Worm (Caenorhabditis elegans) whole organism, midembryonic: ENCODE measurements around the gene K10G6.5.

Experiments
- T22C8.4 ChIP-seq: fragments of 200-800 bp; sonication (Bioruptor generic); IDR thresholded peaks from 2 replicates; pipeline ENCODE4 v1.3.6; 2022; ENCODE audit warnings: missing genetic modification characterization, missing compliant biosample characterization
- cog-1 ChIP-seq: sonication (generic microtip); optimal IDR thresholded peaks from 2 replicates; lab custom pipeline; 2016; ENCODE audit warnings: missing genetic modification characterization, missing compliant biosample characterization
- flt-1 ChIP-seq: fragments of 200-800 bp; sonication (Bioruptor generic); IDR thresholded peaks from 2 replicates; pipeline ENCODE4 v1.3.6; 2022; ENCODE audit warnings: missing genetic modification characterization, missing compliant biosample characterization
- klf-2 ChIP-seq: fragments of 200-800 bp; sonication (Bioruptor generic); conservative IDR thresholded peaks from 2 replicates; pipeline ENCODE4 v1.3.6; 2022; ENCODE audit warnings: missing genetic modification reagents, missing genetic modification characterization, missing compliant biosample characterization
- med-1 ChIP-seq: sonication (generic microtip); optimal IDR thresholded peaks from 2 replicates; lab custom pipeline; 2017; ENCODE audit warnings: missing genetic modification characterization, mild to moderate bottlenecking, missing compliant biosample characterization, antibody characterized with exemption, missing genetic modification reagents; ENCODE audit not compliant: insufficient read depth
- ref-1 ChIP-seq: fragments of 200-800 bp; sonication (Bioruptor generic); conservative IDR thresholded peaks from 2 replicates; pipeline ENCODE4 v1.3.6; 2022; ENCODE audit warnings: missing genetic modification reagents, missing genetic modification characterization, missing compliant biosample characterization
- tab-1 ChIP-seq: fragments of 200-800 bp; sonication (Bioruptor generic); IDR thresholded peaks from 2 replicates; pipeline ENCODE4 v1.3.6; 2022; ENCODE audit warnings: missing genetic modification characterization, missing compliant biosample characterization
- ztf-23 ChIP-seq: fragments of 200-800 bp; sonication (Bioruptor generic); IDR thresholded peaks from 2 replicates; pipeline ENCODE4 v1.3.6; 2022; ENCODE audit warnings: missing genetic modification reagents, missing genetic modification characterization, missing compliant biosample characterization
- ztf-29 ChIP-seq: fragments of 200-800 bp; sonication (Bioruptor generic); IDR thresholded peaks from 2 replicates; pipeline ENCODE4 v1.3.6; 2022; ENCODE audit warnings: missing genetic modification reagents, missing genetic modification characterization, missing compliant biosample characterization

Gene K10G6.5

DNA sequence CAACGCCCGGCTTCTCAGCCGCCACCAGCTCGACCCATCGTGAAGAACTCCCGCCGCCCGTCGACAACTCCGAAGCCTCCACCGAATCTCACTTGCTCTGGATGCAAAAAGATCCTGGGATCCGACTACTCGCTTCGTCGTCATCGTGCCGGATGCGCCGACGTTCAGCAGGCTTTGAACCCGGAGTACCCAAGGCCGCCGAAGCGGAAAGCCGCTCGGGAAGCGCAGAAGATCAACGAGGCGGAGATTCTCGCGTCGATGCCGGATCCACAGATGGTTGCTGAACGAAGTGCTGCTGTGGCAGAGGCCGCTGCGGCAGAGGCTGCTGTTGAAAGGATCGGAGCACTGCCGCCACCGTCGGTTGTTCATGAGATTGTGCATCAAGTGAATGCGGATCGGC is 18.2 kb upstream of the K10G6.5 start:
- no peak for TF ChIP-seq klf-2 (GFP tag; lab: Robert Waterston, UW)
- no peak for TF ChIP-seq ztf-23 (GFP tag; lab: Robert Waterston, UW)
- TF ChIP-seq ref-1 (GFP tag; lab: Robert Waterston, UW), result no peak
- no peak for TF ChIP-seq flt-1
- no peak for TF ChIP-seq ztf-29 (GFP tag; lab: Robert Waterston, UW)
- no peak for TF ChIP-seq cog-1 (tag; lab: Kevin White, UChicago)
- no peak for TF ChIP-seq tab-1
- TF ChIP-seq T22C8.4 (GFP tag; lab: Robert Waterston, UW), result no peak

DNA sequence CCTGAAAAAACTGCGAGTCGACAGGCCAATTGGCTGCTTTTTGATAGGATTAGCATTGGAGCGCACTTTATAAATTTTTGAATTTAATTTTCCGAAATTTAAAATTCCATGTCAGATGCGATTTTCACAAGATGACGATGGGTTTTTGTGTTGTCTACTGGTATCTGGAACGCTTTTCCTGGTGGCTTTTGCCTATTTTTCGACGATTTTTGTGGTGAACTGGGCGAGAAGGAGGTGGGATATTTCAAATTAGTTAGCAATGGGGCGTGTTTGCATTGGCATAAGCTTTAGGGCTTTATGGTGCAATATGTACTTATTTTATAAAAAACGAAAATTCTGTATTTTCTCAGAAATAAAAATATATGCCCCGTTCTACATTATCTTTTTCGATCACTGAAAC is 14.9 kb upstream of the K10G6.5 start, which contains the start of gene K10G6.9:
TSS of gene K10G6.9 (plus strand) at position 110 of the 400 bp plus-strand sequence.
- TF ChIP-seq ztf-23 (GFP tag; lab: Robert Waterston, UW), result no peak
- no peak for TF ChIP-seq tab-1
- no peak for TF ChIP-seq flt-1
- no peak for TF ChIP-seq cog-1 (tag; lab: Kevin White, UChicago)
- no peak for TF ChIP-seq T22C8.4 (GFP tag; lab: Robert Waterston, UW)
- no peak for TF ChIP-seq ref-1 (GFP tag; lab: Robert Waterston, UW)
- no peak for TF ChIP-seq med-1 (GFP tag; lab: Kevin White, UChicago)

DNA sequence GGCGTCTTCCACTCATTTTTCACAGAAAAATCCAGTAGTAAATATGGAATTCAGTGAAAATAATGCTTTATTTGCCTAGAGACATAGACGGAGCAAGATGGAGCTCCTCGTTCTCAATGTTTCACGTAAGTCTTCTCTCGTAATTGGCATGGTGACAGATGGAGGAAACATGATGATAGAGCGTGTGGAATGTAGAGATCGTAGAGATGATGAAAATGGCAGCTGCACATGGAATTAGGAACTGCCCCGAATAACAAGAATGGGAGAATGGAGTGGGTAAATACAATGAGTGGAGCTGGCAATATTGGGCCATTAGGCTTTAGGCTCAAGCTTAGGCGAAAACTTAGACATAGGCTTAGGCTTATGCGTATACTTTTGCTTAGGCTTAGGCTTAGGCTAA is 12.1 kb upstream of the K10G6.5 start, which contains the start of gene cank-26:
TSS of gene cank-26 (minus strand) at position 113 of the 400 bp plus-strand sequence.
- peak; percentile 32 for TF ChIP-seq cog-1 (tag; lab: Kevin White, UChicago)
- no peak for TF ChIP-seq med-1 (GFP tag; lab: Kevin White, UChicago)

DNA sequence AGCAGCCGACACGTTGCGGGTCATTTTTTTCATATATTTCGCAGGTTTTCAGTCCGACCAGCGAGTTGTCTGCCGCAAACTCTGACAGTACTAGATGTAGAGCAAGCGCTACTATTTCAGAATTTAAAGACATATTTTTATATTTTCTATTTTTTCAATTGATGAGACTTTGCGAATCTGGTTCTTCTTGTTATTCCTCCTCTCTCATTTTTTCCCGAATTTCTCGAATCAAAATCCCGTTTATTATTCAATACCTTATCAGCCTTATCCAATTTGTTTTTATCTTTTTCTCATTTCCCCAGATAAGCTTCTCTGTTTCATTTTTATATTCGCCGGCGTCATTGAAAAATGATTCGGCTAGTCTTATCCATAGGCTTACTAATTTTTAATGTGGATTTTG is 11.1 kb upstream of the K10G6.5 start, which contains the start of gene dos-2:
TSS of gene dos-2 (plus strand) at position 301 of the 400 bp plus-strand sequence.
- TF ChIP-seq med-1 (GFP tag; lab: Kevin White, UChicago) (no peak), ztf-29 (GFP tag; lab: Robert Waterston, UW) (no peak), cog-1 (tag; lab: Kevin White, UChicago) (no peak), flt-1 (no peak), ref-1 (GFP tag; lab: Robert Waterston, UW) (no peak), T22C8.4 (GFP tag; lab: Robert Waterston, UW) (no peak), tab-1 (no peak), ztf-23 (GFP tag; lab: Robert Waterston, UW) (no peak), klf-2 (GFP tag; lab: Robert Waterston, UW) (no peak)

DNA sequence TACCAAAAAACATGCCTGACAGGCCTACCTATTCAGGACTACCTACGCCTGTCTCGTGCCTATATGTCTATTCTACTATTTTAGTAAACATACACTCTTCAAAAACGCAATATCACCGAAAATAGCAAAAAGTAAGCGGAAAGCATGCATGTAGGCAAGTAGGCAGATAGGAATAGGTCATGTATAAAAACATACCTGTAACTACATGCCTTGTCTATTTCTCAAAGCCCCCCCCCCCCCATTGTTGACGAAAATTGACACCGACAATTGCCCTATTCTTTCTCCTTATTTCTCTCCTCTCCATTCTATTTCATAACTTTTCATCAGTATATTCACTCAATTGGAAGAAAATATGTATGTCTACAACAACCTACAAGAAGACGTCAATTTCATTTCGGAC is 8.9 kb upstream of the K10G6.5 start:
- TF ChIP-seq ztf-29 (GFP tag; lab: Robert Waterston, UW) (no peak), flt-1 (no peak), T22C8.4 (GFP tag; lab: Robert Waterston, UW) (no peak), cog-1 (tag; lab: Kevin White, UChicago) (no peak), med-1 (GFP tag; lab: Kevin White, UChicago) (no peak), klf-2 (GFP tag; lab: Robert Waterston, UW) (no peak), tab-1 (no peak)

DNA sequence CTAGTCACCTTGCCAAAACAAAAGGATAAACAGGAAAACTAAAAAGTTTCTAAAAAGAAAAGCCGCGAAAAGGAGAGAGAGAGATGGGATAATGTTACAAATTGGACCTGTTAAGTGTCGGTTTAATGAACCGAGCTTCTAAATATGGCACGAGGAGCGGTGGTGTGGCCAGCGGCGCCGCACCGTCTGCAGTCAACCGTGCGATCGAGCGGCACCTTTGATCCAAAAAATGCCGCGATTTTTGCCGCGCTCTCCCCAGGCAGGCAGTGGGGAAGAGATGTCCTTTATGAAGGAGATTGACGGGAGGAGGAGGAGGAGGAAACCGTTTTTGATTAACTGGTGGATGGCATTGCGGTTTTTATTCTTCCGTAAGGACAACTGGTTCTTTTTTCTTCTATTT is 6.7 kb upstream of the K10G6.5 start:
- TF ChIP-seq ztf-23 (GFP tag; lab: Robert Waterston, UW) (no peak), klf-2 (GFP tag; lab: Robert Waterston, UW) (no peak), cog-1 (tag; lab: Kevin White, UChicago) (no peak), flt-1 (no peak), tab-1 (no peak), T22C8.4 (GFP tag; lab: Robert Waterston, UW) (no peak), ref-1 (GFP tag; lab: Robert Waterston, UW) (no peak), ztf-29 (GFP tag; lab: Robert Waterston, UW) (no peak), med-1 (GFP tag; lab: Kevin White, UChicago) (no peak)

DNA sequence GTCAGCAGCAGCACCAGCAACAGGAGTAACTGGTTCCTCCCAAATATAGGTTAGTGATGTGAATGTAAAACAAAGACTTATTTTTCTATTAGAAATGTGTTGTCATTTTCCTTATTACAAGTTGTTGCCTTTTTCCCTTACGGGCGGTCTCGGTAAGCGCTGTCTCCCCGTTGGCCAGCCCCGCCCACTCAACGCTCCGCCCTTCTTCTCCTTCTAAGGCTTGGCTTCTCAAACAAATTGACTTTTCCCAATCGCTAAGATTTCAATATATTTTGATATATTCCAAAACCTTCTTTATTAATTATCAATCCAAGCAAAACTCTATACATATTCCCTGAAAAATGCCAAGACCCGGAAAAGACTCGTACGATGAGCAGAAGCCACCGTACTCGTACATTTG is 4.7 kb upstream of the K10G6.5 start, which contains the start of gene lin-31:
TSS of gene lin-31 (plus strand) at position 237 of the 400 bp plus-strand sequence.
- TF ChIP-seq ztf-29 (GFP tag; lab: Robert Waterston, UW) (no peak), flt-1 (no peak), ref-1 (GFP tag; lab: Robert Waterston, UW) (no peak), klf-2 (GFP tag; lab: Robert Waterston, UW) (no peak), ztf-23 (GFP tag; lab: Robert Waterston, UW) (no peak), T22C8.4 (GFP tag; lab: Robert Waterston, UW) (no peak), tab-1 (no peak)

DNA sequence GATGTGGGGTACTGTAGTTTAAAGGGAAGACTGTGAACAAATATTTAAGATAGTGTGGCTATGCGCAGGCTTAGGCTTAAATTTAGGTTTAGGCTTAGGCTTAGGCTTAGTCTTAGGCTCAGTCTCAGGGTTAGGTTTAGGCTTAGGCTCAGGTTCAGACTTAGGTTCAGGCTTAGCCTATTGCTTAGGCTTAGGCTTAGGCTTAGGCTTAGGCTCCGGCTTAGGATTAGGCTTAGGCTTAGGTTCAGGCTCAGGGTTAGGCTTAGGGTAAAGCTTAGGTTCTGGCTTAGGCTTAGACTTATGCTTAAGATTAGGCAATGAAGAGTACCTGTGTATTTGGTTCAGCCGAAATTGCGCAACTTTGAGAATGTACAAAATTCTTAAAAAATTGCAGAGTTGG is 2.8 kb upstream of the K10G6.5 start:
- no peak for TF ChIP-seq cog-1 (tag; lab: Kevin White, UChicago)
- TF ChIP-seq ztf-23 (GFP tag; lab: Robert Waterston, UW), result no peak
- TF ChIP-seq tab-1, result no peak
- no peak for TF ChIP-seq med-1 (GFP tag; lab: Kevin White, UChicago)
- TF ChIP-seq klf-2 (GFP tag; lab: Robert Waterston, UW), result no peak
- TF ChIP-seq flt-1, result no peak
- no peak for TF ChIP-seq T22C8.4 (GFP tag; lab: Robert Waterston, UW)
- no peak for TF ChIP-seq ztf-29 (GFP tag; lab: Robert Waterston, UW)
- TF ChIP-seq ref-1 (GFP tag; lab: Robert Waterston, UW), result no peak

DNA sequence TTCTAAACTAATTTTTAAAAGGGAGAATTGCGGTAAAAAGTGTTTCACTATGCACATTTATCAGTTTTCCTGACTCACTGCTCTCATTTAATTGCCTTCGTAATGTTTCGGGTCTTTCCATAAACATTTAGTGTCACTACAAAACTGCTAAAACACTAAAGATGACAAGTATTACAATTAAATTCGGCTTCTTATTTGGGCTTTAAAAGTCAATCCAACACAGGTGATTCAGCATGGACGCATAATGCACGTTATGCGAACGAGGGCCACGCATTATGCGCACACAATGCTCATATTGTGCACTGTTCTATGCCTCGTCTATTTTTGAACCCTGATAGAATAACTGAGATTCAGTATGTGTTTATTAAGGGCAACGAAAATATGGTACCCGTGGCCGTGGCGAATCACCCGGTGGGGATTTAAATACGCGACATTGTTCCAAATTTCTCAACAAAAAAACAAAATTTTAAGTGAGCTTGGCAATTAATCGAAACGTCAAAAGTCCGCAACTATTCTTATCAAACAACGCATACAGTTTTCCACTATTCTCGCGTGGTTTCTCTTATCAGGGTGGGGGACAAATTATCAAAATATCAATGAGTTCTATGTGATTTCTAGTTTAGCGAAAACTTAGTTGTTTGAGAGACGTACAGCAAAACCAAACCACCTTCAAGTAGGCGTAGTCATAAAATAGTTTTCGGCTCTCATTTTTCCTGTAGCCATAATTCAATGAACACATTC is 2.7 kb downstream of the K10G6.5 start, which contains the start of gene Y14H12A.2:
TSS of gene Y14H12A.2 (minus strand) at position 51 of the 741 bp plus-strand sequence.
- TF ChIP-seq ref-1 (GFP tag; lab: Robert Waterston, UW), result no peak
- no peak for TF ChIP-seq med-1 (GFP tag; lab: Kevin White, UChicago)
- TF ChIP-seq klf-2 (GFP tag; lab: Robert Waterston, UW), result no peak
- no peak for TF ChIP-seq T22C8.4 (GFP tag; lab: Robert Waterston, UW)
- no peak for TF ChIP-seq cog-1 (tag; lab: Kevin White, UChicago)
- no peak for TF ChIP-seq ztf-29 (GFP tag; lab: Robert Waterston, UW)
- no peak for TF ChIP-seq flt-1
- no peak for TF ChIP-seq tab-1
- no peak for TF ChIP-seq ztf-23 (GFP tag; lab: Robert Waterston, UW)
